Worm (Caenorhabditis elegans): ENCODE data around the gene cyp-33E2.
A peak's percentile ranks its signal among the peaks of the same experiment; 100 is the strongest.

cyp-33E2 gene

DNA sequence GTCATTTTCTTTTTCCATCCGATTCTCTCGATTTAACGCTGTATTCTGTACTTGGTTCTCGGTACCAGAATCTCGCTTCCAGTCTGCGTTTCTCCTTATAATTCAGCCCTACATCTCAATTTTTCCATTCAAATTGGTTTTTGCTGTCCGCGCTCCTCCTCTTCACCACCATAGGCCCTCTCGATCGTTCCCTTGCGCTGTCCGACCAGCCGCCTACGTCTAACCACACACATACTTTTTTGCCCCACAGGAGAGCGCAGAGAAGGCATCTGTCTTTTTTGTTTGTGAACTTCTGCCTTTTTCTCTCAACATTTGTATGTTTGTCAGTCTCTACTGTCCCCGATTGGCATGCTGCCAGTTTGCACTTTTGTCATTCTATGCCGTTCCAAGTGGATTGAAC lies 15.2 kb downstream of the cyp-33E2 start, which contains the start of gene F42A9.11:
Gene F42A9.11, plus strand, starts transcription at position 310 of the 400 bp plus-strand sequence.
- TF ChIP-seq flt-1 (GFP tag; IDR thresholded peaks at IDR 0.05) (no peak), ama-1 (optimal IDR thresholded peaks at IDR 0.05) (no peak), sea-1 (GFP tag; conservative IDR thresholded peaks at IDR 0.05) (no peak), hmg-4 (GFP tag; optimal IDR thresholded peaks at IDR 0.05) (peak; percentile 12), hmbx-1 (tag; optimal IDR thresholded peaks at IDR 0.05) (no peak), aly-1 (tag; optimal IDR thresholded peaks at IDR 0.05) (peak; percentile 40)

DNA sequence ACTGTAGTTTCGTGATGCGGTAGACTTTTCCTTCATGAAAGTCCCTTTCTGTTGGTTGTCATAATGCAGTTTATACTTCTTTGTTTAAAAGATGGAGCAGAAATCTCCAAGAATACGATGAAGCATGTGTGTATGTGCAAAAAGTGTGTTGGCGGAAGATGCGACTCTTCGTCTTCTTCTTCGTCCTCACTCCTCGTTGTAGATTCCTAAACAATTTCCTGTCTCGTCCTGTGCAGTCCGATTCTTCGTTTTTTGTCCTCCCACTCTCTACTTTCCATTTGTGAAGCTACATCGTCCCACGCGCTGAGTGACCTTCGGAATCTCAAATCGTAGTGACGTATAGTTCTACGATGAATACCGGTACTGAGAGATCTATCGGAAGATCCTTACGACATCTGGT lies 16.1 kb downstream of the cyp-33E2 start:
- TF ChIP-seq scrt-1 (GFP tag; IDR thresholded peaks at IDR 0.05) (no peak), ama-1 (optimal IDR thresholded peaks at IDR 0.05) (no peak), B0310.2 (tag; optimal IDR thresholded peaks at IDR 0.05) (no peak), F13C5.2 (tag; optimal IDR thresholded peaks at IDR 0.05) (no peak), tra-4 (tag; optimal IDR thresholded peaks at IDR 0.05) (no peak), tbx-37 (GFP tag; conservative IDR thresholded peaks at IDR 0.05) (no peak), tbx-11 (GFP tag; IDR thresholded peaks at IDR 0.05) (no peak), hmg-4 (GFP tag; optimal IDR thresholded peaks at IDR 0.05) (no peak), ceh-36 (tag; optimal IDR thresholded peaks at IDR 0.05) (no peak), pes-1 (GFP tag; IDR thresholded peaks at IDR 0.05) (no peak), hmbx-1 (tag; optimal IDR thresholded peaks at IDR 0.05) (no peak), aly-1 (tag; optimal IDR thresholded peaks at IDR 0.05) (no peak), flt-1 (GFP tag; IDR thresholded peaks at IDR 0.05) (no peak), sea-1 (GFP tag; conservative IDR thresholded peaks at IDR 0.05) (no peak), ceh-13 (GFP tag; optimal IDR thresholded peaks at IDR 0.05) (no peak), hnd-1 (tag; optimal IDR thresholded peaks at IDR 0.05) (no peak), ets-7 (tag; optimal IDR thresholded peaks at IDR 0.05) (no peak)

DNA sequence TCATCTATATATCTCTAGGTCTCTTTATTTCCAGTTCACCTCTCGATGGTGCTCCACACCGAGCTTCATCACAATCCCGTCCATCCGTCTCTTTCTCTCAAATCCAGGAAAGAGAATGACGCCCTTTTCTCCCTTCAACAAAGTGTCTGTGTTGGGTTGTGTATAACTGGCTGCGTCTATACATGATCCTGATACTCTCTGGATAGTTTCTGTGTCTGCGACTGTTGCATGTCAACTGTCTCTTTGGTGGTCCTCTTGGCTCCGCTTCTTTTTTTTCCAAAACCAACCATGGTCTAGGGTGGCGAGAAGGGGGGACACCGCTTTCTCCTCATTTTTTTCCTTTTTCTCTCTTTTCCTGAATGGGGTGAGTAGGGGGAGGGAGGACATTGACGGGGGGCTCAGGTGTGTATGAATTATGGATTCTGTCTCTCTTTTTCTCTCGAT lies 17.5 kb downstream of the cyp-33E2 start:
- TF ChIP-seq aly-1 (tag; optimal IDR thresholded peaks at IDR 0.05) (no peak), tbx-11 (GFP tag; IDR thresholded peaks at IDR 0.05) (0 out of 2 replicates have a peak, but pooled peaks have one; percentile 43)

DNA sequence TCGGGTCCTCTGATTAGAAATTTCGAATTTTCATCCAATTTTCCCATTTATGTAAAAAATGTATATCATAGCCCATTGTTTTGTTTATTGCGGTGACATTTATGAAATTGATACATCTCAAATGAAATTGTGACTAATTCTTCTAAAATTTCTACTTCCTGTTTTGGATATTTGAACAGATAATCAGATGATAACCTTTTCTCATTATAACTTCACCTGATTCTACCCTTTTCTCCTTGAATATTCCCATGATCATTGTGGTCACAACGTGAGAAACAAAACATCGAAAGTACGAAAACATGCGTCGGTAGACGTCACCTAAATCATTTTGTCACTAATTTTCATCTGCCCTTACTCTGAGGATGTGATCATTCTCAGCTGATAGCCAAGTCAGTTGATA lies 18.1 kb downstream of the cyp-33E2 start:
- no peak for TF ChIP-seq tra-4 (tag; optimal IDR thresholded peaks at IDR 0.05)
- no peak for TF ChIP-seq hnd-1 (tag; optimal IDR thresholded peaks at IDR 0.05)
- TF ChIP-seq sea-1 (GFP tag; conservative IDR thresholded peaks at IDR 0.05) = no peak

DNA sequence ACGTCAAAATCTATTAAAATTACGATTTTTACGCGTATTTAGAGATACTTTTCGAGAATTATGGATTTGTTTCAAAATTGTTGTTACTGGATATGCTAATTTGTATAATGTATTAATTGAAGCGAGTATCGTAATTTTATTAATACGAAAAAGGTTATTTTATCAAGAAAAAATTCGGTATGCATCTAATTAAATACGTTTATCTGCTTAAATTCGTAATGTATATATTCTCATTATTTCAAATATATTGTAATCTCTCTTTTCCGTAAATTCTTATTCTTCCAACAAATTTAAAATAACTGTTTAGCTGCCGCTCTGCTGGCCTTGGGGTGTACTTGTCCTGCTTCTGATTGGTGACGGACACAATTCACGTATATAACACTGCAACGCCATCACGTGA lies 18.9 kb downstream of the cyp-33E2 start, which contains the start of gene dgk-4:
Gene dgk-4, plus strand, starts transcription at position 301 of the 400 bp plus-strand sequence.
- TF ChIP-seq ets-7 (tag; optimal IDR thresholded peaks at IDR 0.05) = no peak
- TF ChIP-seq hmg-4 (GFP tag; optimal IDR thresholded peaks at IDR 0.05) = no peak
- TF ChIP-seq scrt-1 (GFP tag; IDR thresholded peaks at IDR 0.05) = no peak
- no peak for TF ChIP-seq pes-1 (GFP tag; IDR thresholded peaks at IDR 0.05)
- no peak for TF ChIP-seq ama-1 (optimal IDR thresholded peaks at IDR 0.05)
- TF ChIP-seq B0310.2 (tag; optimal IDR thresholded peaks at IDR 0.05) = no peak
- no peak for TF ChIP-seq aly-1 (tag; optimal IDR thresholded peaks at IDR 0.05)
- no peak for TF ChIP-seq ceh-13 (GFP tag; optimal IDR thresholded peaks at IDR 0.05)

DNA sequence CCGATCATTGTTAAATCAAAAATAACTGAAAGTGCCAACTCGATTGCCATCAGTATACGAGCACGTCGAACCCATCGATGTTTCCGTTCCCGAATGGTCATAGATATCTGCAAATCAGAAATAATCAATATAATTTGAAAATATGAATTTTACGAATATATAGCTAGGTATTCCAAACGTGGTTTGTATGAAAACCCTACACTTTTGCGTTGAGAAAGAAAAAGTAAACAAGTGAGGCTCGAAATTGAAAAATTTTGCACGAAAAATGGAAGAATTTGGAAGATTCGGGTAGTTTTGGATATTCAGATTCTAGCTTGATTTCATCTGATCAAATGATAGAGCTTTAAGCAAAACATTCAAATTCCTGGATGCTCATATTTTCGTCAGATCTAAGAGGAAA lies 26.6 kb downstream of the cyp-33E2 start, which contains the start of gene F42A9.9:
Gene F42A9.9, minus strand, starts transcription at position 101 of the 400 bp plus-strand sequence.
- no peak for TF ChIP-seq sea-1 (GFP tag; conservative IDR thresholded peaks at IDR 0.05)
- no peak for TF ChIP-seq aly-1 (tag; optimal IDR thresholded peaks at IDR 0.05)
- TF ChIP-seq ceh-13 (GFP tag; optimal IDR thresholded peaks at IDR 0.05) = no peak
- TF ChIP-seq pes-1 (GFP tag; IDR thresholded peaks at IDR 0.05) = no peak
- no peak for TF ChIP-seq F13C5.2 (tag; optimal IDR thresholded peaks at IDR 0.05)
- TF ChIP-seq scrt-1 (GFP tag; IDR thresholded peaks at IDR 0.05) = no peak
- no peak for TF ChIP-seq ama-1 (optimal IDR thresholded peaks at IDR 0.05)
- TF ChIP-seq hmg-4 (GFP tag; optimal IDR thresholded peaks at IDR 0.05) = no peak

DNA sequence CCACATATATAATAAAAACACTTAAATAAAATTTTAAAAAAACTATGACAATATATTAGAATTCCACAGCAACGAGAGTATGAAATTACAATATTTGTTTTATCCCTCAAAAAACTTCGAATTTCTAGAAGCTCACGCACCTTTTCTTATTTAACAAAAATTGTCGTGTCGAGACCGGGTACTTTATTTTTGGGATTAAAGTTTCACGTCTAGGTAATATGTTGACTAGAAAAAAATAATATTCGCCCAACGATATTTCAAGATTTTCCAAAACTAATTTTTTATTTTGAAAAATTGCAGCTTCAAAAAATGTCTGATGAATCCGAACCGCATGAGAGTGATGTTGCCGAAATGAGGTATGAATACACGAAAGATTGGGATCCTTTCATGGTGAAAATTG lies 32.3 kb downstream of the cyp-33E2 start, which contains the start of gene C49C8.3:
Gene C49C8.3, plus strand, starts transcription at position 301 of the 400 bp plus-strand sequence.
- no peak for TF ChIP-seq tbx-37 (GFP tag; conservative IDR thresholded peaks at IDR 0.05)
- no peak for TF ChIP-seq tra-4 (tag; optimal IDR thresholded peaks at IDR 0.05)
- TF ChIP-seq ama-1 (optimal IDR thresholded peaks at IDR 0.05) = no peak
- TF ChIP-seq pes-1 (GFP tag; IDR thresholded peaks at IDR 0.05) = no peak
- TF ChIP-seq ets-7 (tag; optimal IDR thresholded peaks at IDR 0.05) = no peak
- TF ChIP-seq ceh-13 (GFP tag; optimal IDR thresholded peaks at IDR 0.05) = no peak
- no peak for TF ChIP-seq B0310.2 (tag; optimal IDR thresholded peaks at IDR 0.05)
- no peak for TF ChIP-seq sea-1 (GFP tag; conservative IDR thresholded peaks at IDR 0.05)
- no peak for TF ChIP-seq tbx-11 (GFP tag; IDR thresholded peaks at IDR 0.05)
- TF ChIP-seq aly-1 (tag; optimal IDR thresholded peaks at IDR 0.05) = no peak
- no peak for TF ChIP-seq F13C5.2 (tag; optimal IDR thresholded peaks at IDR 0.05)
- no peak for TF ChIP-seq hmbx-1 (tag; optimal IDR thresholded peaks at IDR 0.05)
- no peak for TF ChIP-seq hnd-1 (tag; optimal IDR thresholded peaks at IDR 0.05)
- TF ChIP-seq ceh-36 (tag; optimal IDR thresholded peaks at IDR 0.05) = no peak
- no peak for TF ChIP-seq flt-1 (GFP tag; IDR thresholded peaks at IDR 0.05)
- no peak for TF ChIP-seq hmg-4 (GFP tag; optimal IDR thresholded peaks at IDR 0.05)

DNA sequence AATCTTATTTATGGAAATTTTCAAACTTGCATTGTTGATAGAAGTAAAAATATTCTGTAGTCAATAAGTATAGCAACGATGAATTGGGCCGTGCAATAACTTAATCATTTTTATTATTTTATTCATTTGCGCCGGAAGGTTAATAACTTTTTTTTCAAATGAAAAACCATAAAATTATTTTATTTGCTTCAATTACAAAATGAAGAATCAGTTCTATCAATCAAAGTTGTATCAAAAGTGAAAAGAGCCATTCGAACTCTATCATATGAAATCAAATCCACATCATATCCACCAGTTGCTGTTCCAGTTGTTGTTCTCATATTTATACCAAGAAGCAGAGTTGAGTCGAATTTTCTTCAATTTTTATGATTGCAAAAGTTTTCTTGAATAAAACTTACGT lies 36.4 kb downstream of the cyp-33E2 start, which contains the start of gene cyp-33E1:
Gene cyp-33E1, minus strand, starts transcription at position 101 of the 400 bp plus-strand sequence.
- no peak for TF ChIP-seq ama-1 (optimal IDR thresholded peaks at IDR 0.05)
- TF ChIP-seq pes-1 (GFP tag; IDR thresholded peaks at IDR 0.05) = no peak
- TF ChIP-seq hmg-4 (GFP tag; optimal IDR thresholded peaks at IDR 0.05) = no peak
- TF ChIP-seq sea-1 (GFP tag; conservative IDR thresholded peaks at IDR 0.05) = no peak
- TF ChIP-seq hmbx-1 (tag; optimal IDR thresholded peaks at IDR 0.05) = no peak
- TF ChIP-seq ceh-13 (GFP tag; optimal IDR thresholded peaks at IDR 0.05) = no peak
- TF ChIP-seq scrt-1 (GFP tag; IDR thresholded peaks at IDR 0.05) = no peak
- TF ChIP-seq tbx-37 (GFP tag; conservative IDR thresholded peaks at IDR 0.05) = no peak
- TF ChIP-seq aly-1 (tag; optimal IDR thresholded peaks at IDR 0.05) = no peak
- TF ChIP-seq ceh-36 (tag; optimal IDR thresholded peaks at IDR 0.05) = no peak

Measured in whole organism, early embryonic.